Worm (Caenorhabditis elegans) whole organism, L1 larva: Measurements from ENCODE around the gene aat-8.
A peak's percentile ranks its signal among the peaks of the same experiment; 100 is the strongest.

Source experiments
- C34B4.2 ChIP-seq: sonication (generic microtip); optimal IDR thresholded peaks from 2 replicates; lab custom pipeline; 2017; ENCODE audit warnings: mild to moderate bottlenecking, missing genetic modification characterization, missing compliant biosample characterization
- Y116A8C.19 ChIP-seq: sonication (generic microtip); optimal IDR thresholded peaks from 2 replicates; lab custom pipeline; 2016; ENCODE audit warnings: missing compliant biosample characterization, missing genetic modification characterization, borderline replicate concordance
- aly-2 ChIP-seq: fragments of 150-350 bp; optimal IDR thresholded peaks from 2 replicates; lab custom pipeline; 2014; ENCODE audit warnings: missing biosample characterization, missing genetic modification characterization
- ama-1 ChIP-seq: fragments of 150-350 bp; optimal IDR thresholded peaks from 2 replicates; lab custom pipeline; 2014
- blmp-1 ChIP-seq: fragments of 150-350 bp; optimal IDR thresholded peaks from 2 replicates; lab custom pipeline; 2014; ENCODE audit warnings: missing biosample characterization, missing genetic modification characterization
- ceh-63 ChIP-seq: fragments of 200-800 bp; sonication (Bioruptor generic); optimal IDR thresholded peaks from 2 replicates; lab custom pipeline; 2018; ENCODE audit warnings: mild to moderate bottlenecking, missing genetic modification characterization, missing compliant biosample characterization
- ceh-8 ChIP-seq: fragments of 200-800 bp; sonication (Bioruptor generic); optimal IDR thresholded peaks from 2 replicates; lab custom pipeline; 2018; ENCODE audit warnings: mild to moderate bottlenecking, missing genetic modification characterization, moderate library complexity, missing compliant biosample characterization
- ceh-90 ChIP-seq: sonication (generic microtip); optimal IDR thresholded peaks from 2 replicates; lab custom pipeline; 2016; ENCODE audit warnings: missing genetic modification characterization, missing compliant biosample characterization
- efl-1 ChIP-seq, 4 experiments: fragments of 150-350 bp; optimal IDR thresholded peaks in 3 of 4; peaks in 1 of 4; 1 replicate in 1 of 4; 2 replicates in 3 of 4; lab custom pipeline; 2014; ENCODE audit warnings: missing biosample characterization in 2 of 4, missing genetic modification characterization in 2 of 4, missing genetic modification reagents in 2 of 4
- efl-3 ChIP-seq: fragments of 200-800 bp; sonication (Bioruptor generic); optimal IDR thresholded peaks from 2 replicates; lab custom pipeline; 2018; ENCODE audit warnings: mild to moderate bottlenecking, missing genetic modification characterization, missing compliant biosample characterization
- elt-2 ChIP-seq: sonication (generic microtip); optimal IDR thresholded peaks from 2 replicates; lab custom pipeline; 2016; ENCODE audit warnings: missing genetic modification characterization, mild to moderate bottlenecking, inconsistent platforms, missing compliant biosample characterization, missing genetic modification reagents
- fos-1 ChIP-seq: fragments of 150-350 bp; optimal IDR thresholded peaks from 2 replicates; lab custom pipeline; 2014; ENCODE audit warnings: missing biosample characterization, missing genetic modification characterization
- hlh-4 ChIP-seq: sonication (generic microtip); optimal IDR thresholded peaks from 2 replicates; lab custom pipeline; 2016; ENCODE audit warnings: mild to moderate bottlenecking, missing genetic modification characterization, missing compliant biosample characterization
- hpl-2 ChIP-seq: fragments of 150-350 bp; optimal IDR thresholded peaks from 2 replicates; lab custom pipeline; 2014; ENCODE audit warnings: missing biosample characterization, missing genetic modification reagents, missing genetic modification characterization
- irx-1 ChIP-seq: sonication (generic microtip); optimal IDR thresholded peaks from 2 replicates; lab custom pipeline; 2016; ENCODE audit warnings: missing genetic modification characterization, missing compliant biosample characterization
- jun-1 ChIP-seq: fragments of 150-350 bp; optimal IDR thresholded peaks from 2 replicates; lab custom pipeline; 2014; ENCODE audit warnings: missing biosample characterization, missing genetic modification reagents, missing genetic modification characterization
- lin-14 ChIP-seq: fragments of 200-800 bp; sonication (Bioruptor generic); optimal IDR thresholded peaks from 2 replicates; lab custom pipeline; 2018; ENCODE audit warnings: mild to moderate bottlenecking, missing genetic modification characterization, moderate library complexity, missing compliant biosample characterization
- lin-35 ChIP-seq, 2 experiments: fragments of 150-350 bp; optimal IDR thresholded peaks; 2 replicates each; lab custom pipeline; 2014; ENCODE audit warnings: missing biosample characterization in 2 of 2, missing genetic modification characterization in 2 of 2, missing genetic modification reagents in 2 of 2
- mep-1 ChIP-seq: fragments of 150-350 bp; optimal IDR thresholded peaks from 2 replicates; lab custom pipeline; 2014; ENCODE audit warnings: missing biosample characterization, missing genetic modification characterization
- nhr-11 ChIP-seq: fragments of 150-350 bp; optimal IDR thresholded peaks from 2 replicates; lab custom pipeline; 2014; ENCODE audit warnings: missing biosample characterization, missing genetic modification characterization
- nhr-20 ChIP-seq: sonication (generic microtip); optimal IDR thresholded peaks from 2 replicates; lab custom pipeline; 2016; ENCODE audit warnings: mild to moderate bottlenecking, missing genetic modification characterization, missing compliant biosample characterization
- nhr-28 ChIP-seq: fragments of 150-350 bp; optimal IDR thresholded peaks from 2 replicates; lab custom pipeline; 2014; ENCODE audit warnings: missing biosample characterization, missing genetic modification characterization
- nhr-71 ChIP-seq: sonication (generic microtip); optimal IDR thresholded peaks from 2 replicates; lab custom pipeline; 2016; ENCODE audit warnings: mild to moderate bottlenecking, missing genetic modification characterization, moderate library complexity, missing compliant biosample characterization
- nhr-85 ChIP-seq: sonication (generic microtip); peaks from one replicate; lab custom pipeline; 2016; ENCODE audit warnings: missing genetic modification characterization, inconsistent platforms, missing compliant biosample characterization
- nhr-90 ChIP-seq: sonication (generic microtip); optimal IDR thresholded peaks from 2 replicates; lab custom pipeline; 2016; ENCODE audit warnings: mild to moderate bottlenecking, missing genetic modification characterization, missing compliant biosample characterization; ENCODE audit not compliant: poor library complexity
- pqm-1 ChIP-seq: sonication (generic microtip); optimal IDR thresholded peaks from 3 replicates; lab custom pipeline; 2017; ENCODE audit warnings: missing biosample characterization, missing genetic modification characterization
- rnt-1 ChIP-seq: sonication (generic microtip); optimal IDR thresholded peaks from 2 replicates; lab custom pipeline; 2016; ENCODE audit warnings: mild to moderate bottlenecking, missing genetic modification characterization, moderate library complexity, missing compliant biosample characterization
- skn-1 ChIP-seq: fragments of 150-350 bp; optimal IDR thresholded peaks from 2 replicates; lab custom pipeline; 2014; ENCODE audit warnings: missing biosample characterization, missing genetic modification characterization
- snpc-4 ChIP-seq: fragments of 150-350 bp; optimal IDR thresholded peaks from 2 replicates; lab custom pipeline; 2014; ENCODE audit warnings: missing biosample characterization, missing genetic modification characterization
- snu-23 ChIP-seq: sonication (generic microtip); optimal IDR thresholded peaks from 2 replicates; lab custom pipeline; 2016; ENCODE audit warnings: missing genetic modification characterization, missing compliant biosample characterization
- sox-4 ChIP-seq: sonication (generic microtip); optimal IDR thresholded peaks from 2 replicates; lab custom pipeline; 2016; ENCODE audit warnings: missing genetic modification characterization, missing compliant biosample characterization
- sup-37 ChIP-seq: fragments of 200-800 bp; sonication (Bioruptor generic); optimal IDR thresholded peaks from 2 replicates; lab custom pipeline; 2018; ENCODE audit warnings: mild to moderate bottlenecking, missing genetic modification characterization, missing compliant biosample characterization
- tlp-1 ChIP-seq: fragments of 150-350 bp; optimal IDR thresholded peaks from 2 replicates; lab custom pipeline; 2014; ENCODE audit warnings: missing biosample characterization, missing genetic modification characterization
- unc-30 ChIP-seq: sonication (generic microtip); optimal IDR thresholded peaks from 2 replicates; lab custom pipeline; 2017; ENCODE audit warnings: missing biosample characterization, missing genetic modification characterization
- vab-15 ChIP-seq: sonication (generic microtip); optimal IDR thresholded peaks from 2 replicates; lab custom pipeline; 2017; ENCODE audit warnings: missing genotype, mild to moderate bottlenecking, missing genetic modification characterization, missing compliant biosample characterization
- ztf-11 ChIP-seq, 2 experiments: sonication (generic microtip); optimal IDR thresholded peaks; 2 replicates each; lab custom pipeline; 2016 to 2017; ENCODE audit warnings: missing genetic modification characterization in 2 of 2, missing biosample characterization in 1 of 2, missing compliant biosample characterization in 1 of 2
- ztf-4 ChIP-seq: fragments of 150-350 bp; optimal IDR thresholded peaks from 2 replicates; lab custom pipeline; 2014; ENCODE audit warnings: missing biosample characterization, missing genetic modification characterization

The aat-8 gene

ce11 chrIV:3832040-3832439, 32.8 kb downstream of the aat-8 start (continued):
- no peak for TF ChIP-seq lin-35 (GFP tag; optimal IDR thresholded peaks at IDR 0.05; lab: Kevin White, UChicago)
- no peak for TF ChIP-seq snpc-4 (tag; lab: Kevin White, UChicago)
- no peak for TF ChIP-seq nhr-28 (tag; lab: Kevin White, UChicago)
- TF ChIP-seq mep-1 (tag; lab: Kevin White, UChicago) = no peak
- TF ChIP-seq nhr-20 (tag; lab: Kevin White, UChicago) = no peak
- TF ChIP-seq ceh-8 (GFP tag; lab: Kevin White, UChicago) = no peak
- TF ChIP-seq nhr-90 (tag; lab: Kevin White, UChicago) = no peak
- no peak for TF ChIP-seq ceh-90 (tag; lab: Kevin White, UChicago)
- TF ChIP-seq elt-2 (tag; lab: Kevin White, UChicago) = no peak
- TF ChIP-seq Y116A8C.19 (tag; lab: Kevin White, UChicago) = no peak
- no peak for TF ChIP-seq ama-1 (lab: Kevin White, UChicago)
- no peak for TF ChIP-seq efl-3 (GFP tag; lab: Kevin White, UChicago)

- TF ChIP-seq ztf-4 (tag; lab: Kevin White, UChicago) (no peak), blmp-1 (tag; lab: Kevin White, UChicago) (peak; percentile 88), rnt-1 (tag; lab: Kevin White, UChicago) (no peak), nhr-71 (tag; lab: Kevin White, UChicago) (no peak), sox-4 (tag; lab: Kevin White, UChicago) (no peak), aly-2 (tag; lab: Kevin White, UChicago) (no peak), ama-1 (lab: Kevin White, UChicago) (no peak), nhr-85 (peak; percentile 44), irx-1 (tag; lab: Kevin White, UChicago) (no peak)
Observed at ce11 chrIV:3827724-3828123, 37.1 kb downstream of the aat-8 start.

- TF ChIP-seq ztf-11 (tag; optimal IDR thresholded peaks at IDR 0.05; lab: Kevin White, UChicago) = peak in 1 of 2 experiments; percentile 20
- TF ChIP-seq lin-14 (GFP tag; lab: Kevin White, UChicago) = peak; percentile 37
- no peak for TF ChIP-seq hpl-2 (GFP tag; lab: Kevin White, UChicago)
- TF ChIP-seq snu-23 = peak; percentile 14
- peak; percentile 76 for TF ChIP-seq nhr-85
- no peak for TF ChIP-seq unc-30 (tag; lab: Kevin White, UChicago)
- peak; percentile 1 for TF ChIP-seq nhr-71 (tag; lab: Kevin White, UChicago)
- TF ChIP-seq vab-15 = peak; percentile 74
- TF ChIP-seq, all 84 proteins: peak for 6
Observed at ce11 chrIV:3826590-3827128, 38.2 kb downstream of the aat-8 start, which contains the start of gene F28F9.3. Gene F28F9.3 (plus strand): TSS chrIV:3826890.

ce11 chrIV:3825388-3825787, 39.5 kb downstream of the aat-8 start:
- TF ChIP-seq tlp-1 = no peak
- no peak for TF ChIP-seq ama-1 (lab: Kevin White, UChicago)
- no peak for TF ChIP-seq C34B4.2 (tag; lab: Kevin White, UChicago)
- TF ChIP-seq nhr-11 = no peak
- no peak for TF ChIP-seq lin-35 (GFP tag; optimal IDR thresholded peaks at IDR 0.05; lab: Kevin White, UChicago)
- TF ChIP-seq hlh-4 = no peak
- no peak for TF ChIP-seq efl-1 (optimal IDR thresholded peaks at IDR 0.05; lab: Kevin White, UChicago)
- TF ChIP-seq efl-1 (GFP tag; optimal IDR thresholded peaks at IDR 0.05 in 1 of 2; lab: Kevin White, UChicago) = no peak
- no peak for TF ChIP-seq nhr-28 (tag; lab: Kevin White, UChicago)
- TF ChIP-seq sup-37 (GFP tag; lab: Kevin White, UChicago) = no peak
- no peak for TF ChIP-seq jun-1
- TF ChIP-seq skn-1 (tag; lab: Kevin White, UChicago) = no peak
- TF ChIP-seq lin-14 (GFP tag; lab: Kevin White, UChicago) = no peak
- TF ChIP-seq fos-1 (tag; lab: Kevin White, UChicago) = no peak
- no peak for TF ChIP-seq pqm-1 (tag; lab: Kevin White, UChicago)
- TF ChIP-seq ceh-63 = no peak
- TF ChIP-seq, all 84 proteins: peak for 0
